Fruit fly (Drosophila melanogaster): ENCODE data around the gene mnb.

Gene mnb

dm6 chrX:17881138-17882121 lies 5.6 kb downstream of the mnb start (continued):
- TF ChIP-seq CG6272 (GFP tag; IDR thresholded peaks at IDR 0.05) (peak; percentile 14; the same call in 1 of the 2 replicates), CG2120 (GFP tag; optimal IDR thresholded peaks at IDR 0.05) (peak; percentile 76), klu (GFP tag; IDR thresholded peaks at IDR 0.05) (no peak), CG1024 (GFP tag; IDR thresholded peaks at IDR 0.05) (no peak), Ada2b (GFP tag; IDR thresholded peaks at IDR 0.05) (peak; percentile 16; the same call in 1 of the 2 replicates), hbn (GFP tag; IDR thresholded peaks at IDR 0.05; ENCODE audit: partially characterized antibody) (no peak), fd102C (GFP tag; optimal IDR thresholded peaks at IDR 0.05) (no peak), her (GFP tag; optimal IDR thresholded peaks at IDR 0.05) (peak; percentile 54), CG3065 (GFP tag; optimal IDR thresholded peaks at IDR 0.05) (no peak), CG9817 (tag; optimal IDR thresholded peaks at IDR 0.05) (peak; percentile 64), amos (GFP tag; IDR thresholded peaks at IDR 0.05; ENCODE audit: partially characterized antibody) (no peak), CG5245 (GFP tag; optimal IDR thresholded peaks at IDR 0.05) (no peak), rib (GFP tag; IDR thresholded peaks at IDR 0.05) (0 out of 2 replicates have a peak, but pooled peaks have one; percentile 43), Stat92E (GFP tag; optimal IDR thresholded peaks at IDR 0.05) (no peak), CG3726 (GFP tag; IDR thresholded peaks at IDR 0.05) (no peak), CG31224 (GFP tag; IDR thresholded peaks at IDR 0.05) (peak; percentile 46; the same call in 1 of the 2 replicates), CG1792 (GFP tag; optimal IDR thresholded peaks at IDR 0.05) (no peak), HLH54F (GFP tag; optimal IDR thresholded peaks at IDR 0.05) (peak; percentile 48), PHDP (tag; optimal IDR thresholded peaks at IDR 0.05) (peak; percentile 41), bigmax (GFP tag; optimal IDR thresholded peaks at IDR 0.05) (no peak), CG15514 (GFP tag; optimal IDR thresholded peaks at IDR 0.05) (peak; percentile 25), da (GFP tag; optimal IDR thresholded peaks at IDR 0.05) (no peak), Chrac-16 (GFP tag; optimal IDR thresholded peaks at IDR 0.05) (peak; percentile 46), Drgx (GFP tag; IDR thresholded peaks at IDR 0.05) (peak; percentile 79), Xbp1 (GFP tag; optimal IDR thresholded peaks at IDR 0.05) (peak; percentile 58), Rx (GFP tag; IDR thresholded peaks at IDR 0.05) (peak; percentile 39; the same call in 1 of the 2 replicates), ap (GFP tag; IDR thresholded peaks at IDR 0.05) (peak; percentile 40; the same call in 1 of the 2 replicates), CG10543 (GFP tag; optimal IDR thresholded peaks at IDR 0.05) (peak; percentile 14), CG3995 (GFP tag; optimal IDR thresholded peaks at IDR 0.05) (peak; percentile 62), CG8089 (GFP tag; optimal IDR thresholded peaks at IDR 0.05) (no peak), Ets97D (GFP tag; optimal IDR thresholded peaks at IDR 0.05) (no peak), inv (GFP tag; IDR thresholded peaks at IDR 0.05; ENCODE audit: partially characterized antibody) (no peak), usp (GFP tag; optimal IDR thresholded peaks at IDR 0.05) (no peak), Blimp-1 (GFP tag; optimal IDR thresholded peaks at IDR 0.05) (peak; percentile 14), dimm (GFP tag; IDR thresholded peaks at IDR 0.05) (no peak), br (optimal IDR thresholded peaks at IDR 0.05) (no peak), sob (GFP tag; IDR thresholded peaks at IDR 0.05) (peak; percentile 41; the same call in 1 of the 2 replicates), Spps (tag; optimal IDR thresholded peaks at IDR 0.05) (no peak), dmrt11E (tag; optimal IDR thresholded peaks at IDR 0.05) (no peak), CG14860 (GFP tag; IDR thresholded peaks at IDR 0.05; ENCODE audit: partially characterized antibody) (no peak), MESR4 (GFP tag; optimal IDR thresholded peaks at IDR 0.05) (no peak), CG3838 (GFP tag; optimal IDR thresholded peaks at IDR 0.05) (no peak), gcm2 (GFP tag; optimal IDR thresholded peaks at IDR 0.05) (no peak), CG31365 (tag; optimal IDR thresholded peaks at IDR 0.05) (peak; percentile 25), pita (GFP tag; optimal IDR thresholded peaks at IDR 0.05) (no peak), otp (GFP tag; IDR thresholded peaks at IDR 0.05) (no peak), pho (GFP tag; optimal IDR thresholded peaks at IDR 0.05) (peak; percentile 71), aop (GFP tag; IDR thresholded peaks at IDR 0.05) (no peak), CG4282 (GFP tag; optimal IDR thresholded peaks at IDR 0.05) (no peak)

Data from whole organism, embryonic.